Fruit fly (Drosophila melanogaster) whole organism, embryonic: Measurements from ENCODE around the gene Cpr78Ca.
A peak's percentile ranks its signal among the peaks of the same experiment; 100 is the strongest.

Experiments
- CG10147 ChIP-seq: fragments of 200-800 bp; sonication (Bioruptor generic); optimal IDR thresholded peaks from 2 replicates; lab custom pipeline; 2019; ENCODE audit warnings: missing biosample characterization, mild to moderate bottlenecking, missing genetic modification characterization, moderate library complexity
- CG10431 ChIP-seq: fragments of 200-800 bp; sonication (Bioruptor generic); optimal IDR thresholded peaks from 3 replicates; lab custom pipeline; 2018; ENCODE audit warnings: missing biosample characterization, mild to moderate bottlenecking, missing genetic modification characterization
- CG11247 ChIP-seq: fragments of 200-800 bp; sonication (Bioruptor generic); IDR thresholded peaks from 2 replicates; pipeline ENCODE4 v1.3.6; 2022; ENCODE audit warnings: missing biosample characterization, missing genetic modification characterization
- CG13424 ChIP-seq: fragments of 200-800 bp; sonication (Bioruptor generic); optimal IDR thresholded peaks from 2 replicates; lab custom pipeline; 2019; ENCODE audit warnings: missing biosample characterization, mild to moderate bottlenecking, missing genetic modification characterization, moderate library complexity
- CG13894 ChIP-seq: fragments of 200-800 bp; sonication (Bioruptor generic); optimal IDR thresholded peaks from 3 replicates; lab custom pipeline; 2018; ENCODE audit warnings: missing biosample characterization, mild to moderate bottlenecking, missing genetic modification characterization, moderate library complexity
- CG14441 ChIP-seq: fragments of 200-800 bp; sonication (Bioruptor generic); IDR thresholded peaks from 2 replicates; pipeline ENCODE4 v1.3.6; 2022; ENCODE audit warnings: missing biosample characterization, missing genetic modification characterization
- CG15073 ChIP-seq: fragments of 200-800 bp; sonication (Bioruptor generic); optimal IDR thresholded peaks from 2 replicates; lab custom pipeline; 2016; ENCODE audit warnings: missing biosample characterization, missing genetic modification characterization
- CG15269 ChIP-seq: fragments of 200-800 bp; sonication (Bioruptor generic); optimal IDR thresholded peaks from 2 replicates; lab custom pipeline; 2018; ENCODE audit warnings: missing biosample characterization, mild to moderate bottlenecking, missing genetic modification characterization, moderate library complexity
- CG17361 ChIP-seq: fragments of 200-800 bp; sonication (Bioruptor generic); IDR thresholded peaks from 3 replicates; pipeline ENCODE4 v1.3.6; 2022; ENCODE audit warnings: missing biosample characterization, missing genetic modification characterization
- CG17829 ChIP-seq: fragments of 200-800 bp; optimal IDR thresholded peaks from 2 replicates; lab custom pipeline; 2019; ENCODE audit warnings: missing biosample characterization, mild to moderate bottlenecking, missing genetic modification characterization, moderate library complexity
- CG2116 ChIP-seq: fragments of 200-800 bp; sonication (Bioruptor generic); optimal IDR thresholded peaks from 3 replicates; lab custom pipeline; 2018; ENCODE audit warnings: missing biosample characterization, mild to moderate bottlenecking, missing genetic modification characterization
- CG2678 ChIP-seq: fragments of 200-800 bp; sonication (Bioruptor generic); optimal IDR thresholded peaks from 3 replicates; lab custom pipeline; 2019; ENCODE audit warnings: missing biosample characterization, mild to moderate bottlenecking, missing genetic modification characterization, moderate library complexity
- CG2712 ChIP-seq: fragments of 200-800 bp; optimal IDR thresholded peaks from 3 replicates; lab custom pipeline; 2019; ENCODE audit warnings: missing biosample characterization, mild to moderate bottlenecking, missing genetic modification characterization, moderate library complexity
- CG30403 ChIP-seq: fragments of 200-800 bp; sonication (Bioruptor generic); optimal IDR thresholded peaks from 3 replicates; lab custom pipeline; 2016; ENCODE audit warnings: missing biosample characterization, missing genetic modification characterization
- CG4424 ChIP-seq: fragments of 200-800 bp; sonication (Bioruptor generic); optimal IDR thresholded peaks from 3 replicates; lab custom pipeline; 2016; ENCODE audit warnings: missing biosample characterization, missing genetic modification characterization
- CG4730 ChIP-seq: fragments of 200-800 bp; sonication (Bioruptor generic); IDR thresholded peaks from 2 replicates; pipeline ENCODE4 v1.3.6; 2022; ENCODE audit warnings: missing biosample characterization, missing genetic modification characterization
- CG6683 ChIP-seq: fragments of 200-800 bp; sonication (Bioruptor generic); optimal IDR thresholded peaks from 2 replicates; lab custom pipeline; 2017; ENCODE audit warnings: missing biosample characterization, mild to moderate bottlenecking, missing genetic modification characterization, missing genetic modification reagents
- CG6689 ChIP-seq: fragments of 200-800 bp; sonication (Bioruptor generic); IDR thresholded peaks from 2 replicates; pipeline ENCODE4 v1.3.6; 2022; ENCODE audit warnings: missing biosample characterization, missing genetic modification characterization
- CG8924 ChIP-seq: fragments of 200-800 bp; optimal IDR thresholded peaks from 3 replicates; lab custom pipeline; 2019; ENCODE audit warnings: missing biosample characterization, mild to moderate bottlenecking, missing genetic modification characterization, moderate library complexity
- Dfd ChIP-seq, 2 experiments: fragments of >200 bp; optimal IDR thresholded peaks; 2 replicates each; lab custom pipeline; 2017; ENCODE audit warnings: missing biosample characterization in 2 of 2, missing genetic modification characterization in 2 of 2
- E2f2 ChIP-seq: fragments of 200-800 bp; sonication (Bioruptor generic); IDR thresholded peaks from 2 replicates; pipeline ENCODE4 v1.3.6; 2022; ENCODE audit warnings: missing biosample characterization, missing genetic modification characterization
- Hand ChIP-seq: fragments of 200-800 bp; sonication (Bioruptor generic); optimal IDR thresholded peaks from 2 replicates; lab custom pipeline; 2017; ENCODE audit warnings: mild to moderate bottlenecking, missing biosample characterization, missing genetic modification reagents, missing genetic modification characterization
- Hsf ChIP-seq: fragments of 200-800 bp; sonication (Bioruptor generic); optimal IDR thresholded peaks from 3 replicates; lab custom pipeline; 2016; ENCODE audit warnings: missing biosample characterization, missing genetic modification characterization
- Med ChIP-seq: fragments of 200-800 bp; sonication (Bioruptor generic); peaks from one replicate; lab custom pipeline; 2016; ENCODE audit warnings: missing biosample characterization, missing genetic modification characterization, mild to moderate bottlenecking, inconsistent platforms, moderate library complexity
- Rfx ChIP-seq: fragments of 200-800 bp; sonication (Bioruptor generic); IDR thresholded peaks from 2 replicates; pipeline ENCODE4 v1.3.6; 2022; ENCODE audit warnings: missing biosample characterization, missing genetic modification characterization
- Six4 ChIP-seq: fragments of 200-800 bp; sonication (Bioruptor generic); optimal IDR thresholded peaks from 2 replicates; lab custom pipeline; 2016; ENCODE audit warnings: missing biosample characterization, missing genetic modification characterization
- Sox100B ChIP-seq: fragments of 200-800 bp; sonication (Bioruptor generic); optimal IDR thresholded peaks from 3 replicates; lab custom pipeline; 2018; ENCODE audit warnings: missing biosample characterization, mild to moderate bottlenecking, missing genetic modification characterization
- Xrp1 ChIP-seq: fragments of 200-800 bp; sonication (Bioruptor generic); IDR thresholded peaks from 2 replicates; pipeline ENCODE4 v1.3.6; 2022; ENCODE audit warnings: missing biosample characterization, missing genetic modification characterization
- amos ChIP-seq: fragments of 200-800 bp; sonication (Bioruptor generic); IDR thresholded peaks from 2 replicates; pipeline ENCODE4 v1.3.6; 2022; ENCODE audit warnings: missing biosample characterization, missing genetic modification characterization; ENCODE audit not compliant: partially characterized antibody
- chif ChIP-seq, 2 experiments: fragments of 200-800 bp; sonication (Bioruptor generic); optimal IDR thresholded peaks; 3 replicates each; lab custom pipeline; 2016; ENCODE audit warnings: missing biosample characterization in 2 of 2, missing genetic modification characterization in 2 of 2
- chm ChIP-seq: fragments of 200-800 bp; sonication (Bioruptor generic); IDR thresholded peaks from 2 replicates; pipeline ENCODE4 v1.3.6; 2022; ENCODE audit warnings: missing biosample characterization, missing genetic modification characterization
- corto ChIP-seq: fragments of 200-800 bp; sonication (Bioruptor generic); optimal IDR thresholded peaks from 2 replicates; lab custom pipeline; 2016; ENCODE audit warnings: missing biosample characterization, mild to moderate bottlenecking, missing genetic modification characterization, moderate library complexity
- ewg ChIP-seq: fragments of 200-800 bp; sonication (Bioruptor generic); optimal IDR thresholded peaks from 3 replicates; lab custom pipeline; 2017; ENCODE audit warnings: mild to moderate bottlenecking, missing biosample characterization, missing genetic modification reagents, missing genetic modification characterization
- exex ChIP-seq: fragments of 200-800 bp; sonication (Bioruptor generic); optimal IDR thresholded peaks from 4 replicates; lab custom pipeline; 2018; ENCODE audit warnings: missing biosample characterization, mild to moderate bottlenecking, missing genetic modification characterization, moderate library complexity
- fd96Cb ChIP-seq: fragments of 200-800 bp; sonication (Bioruptor generic); optimal IDR thresholded peaks from 2 replicates; lab custom pipeline; 2018; ENCODE audit warnings: missing biosample characterization, mild to moderate bottlenecking, missing genetic modification characterization, moderate library complexity
- gsb-n ChIP-seq: fragments of 200-800 bp; sonication (Bioruptor generic); optimal IDR thresholded peaks from 3 replicates; lab custom pipeline; 2018; ENCODE audit warnings: missing biosample characterization, mild to moderate bottlenecking, missing genetic modification characterization
- lmd ChIP-seq: fragments of 200-800 bp; sonication (Bioruptor generic); IDR thresholded peaks from 2 replicates; pipeline ENCODE4 v1.3.6; 2022; ENCODE audit warnings: missing biosample characterization, missing genetic modification characterization
- lola ChIP-seq, 3 experiments: fragments of >200 bp in 2 of 3; fragments of 200-800 bp in 1 of 3; sonication (Bioruptor generic) in 1 of 3; optimal IDR thresholded peaks; 2 replicates each; lab custom pipeline; 2017 to 2019; ENCODE audit warnings: missing biosample characterization in 3 of 3, missing genetic modification characterization in 3 of 3, mild to moderate bottlenecking in 1 of 3, moderate library complexity in 1 of 3
- mam ChIP-seq: fragments of 200-800 bp; sonication (Bioruptor generic); optimal IDR thresholded peaks from 3 replicates; lab custom pipeline; 2016; ENCODE audit warnings: missing biosample characterization, missing genetic modification characterization
- nerfin-1 ChIP-seq: fragments of 200-800 bp; sonication (Bioruptor generic); optimal IDR thresholded peaks from 3 replicates; lab custom pipeline; 2019; ENCODE audit warnings: missing biosample characterization, mild to moderate bottlenecking, missing genetic modification characterization, moderate library complexity
- nom ChIP-seq: fragments of 200-800 bp; sonication (Bioruptor generic); optimal IDR thresholded peaks from 2 replicates; lab custom pipeline; 2017; ENCODE audit warnings: missing biosample characterization, missing genetic modification characterization, mild to moderate bottlenecking, moderate library complexity, missing genetic modification reagents
- onecut ChIP-seq: fragments of 200-800 bp; sonication (Bioruptor generic); IDR thresholded peaks from 2 replicates; pipeline ENCODE4 v1.3.6; 2022; ENCODE audit warnings: missing biosample characterization, missing genetic modification characterization
- otp ChIP-seq: fragments of 200-800 bp; sonication (Bioruptor generic); IDR thresholded peaks from 3 replicates; pipeline ENCODE4, ENCODE4 v1.3.6; 2022; ENCODE audit warnings: missing biosample characterization, missing genetic modification characterization
- phol ChIP-seq: fragments of 200-800 bp; sonication (Bioruptor generic); optimal IDR thresholded peaks from 3 replicates; lab custom pipeline; 2018; ENCODE audit warnings: missing biosample characterization, mild to moderate bottlenecking, missing genetic modification characterization, moderate library complexity
- sim ChIP-seq: fragments of 200-800 bp; sonication (Bioruptor generic); IDR thresholded peaks from 2 replicates; pipeline ENCODE4 v1.3.6; 2022; ENCODE audit warnings: missing biosample characterization, missing genetic modification characterization
- stc ChIP-seq: fragments of 200-800 bp; sonication (Bioruptor generic); IDR thresholded peaks from 2 replicates; pipeline ENCODE4 v1.3.6; 2022; ENCODE audit warnings: missing biosample characterization, missing genetic modification characterization
- vvl ChIP-seq: fragments of 200-800 bp; sonication (Bioruptor generic); IDR thresholded peaks from 2 replicates; pipeline ENCODE4 v1.3.6; 2022; ENCODE audit warnings: missing biosample characterization, missing genetic modification characterization
- zen ChIP-seq: fragments of 200-800 bp; sonication (Bioruptor generic); optimal IDR thresholded peaks from 3 replicates; lab custom pipeline; 2018; ENCODE audit warnings: missing biosample characterization, mild to moderate bottlenecking, missing genetic modification characterization, moderate library complexity

Gene Cpr78Ca

dm6 chr3L:21253761-21254523 is 38.7 kb downstream of the Cpr78Ca start (continued):
- peak; percentile 39 for TF ChIP-seq CG8924 (tag; lab: Kevin White, UChicago)
- peak; percentile 34; the same call in 1 of the 2 replicates for TF ChIP-seq E2f2 (GFP tag; lab: Robert Waterston, UW)
- TF ChIP-seq CG14441 (GFP tag; lab: Robert Waterston, UW), result no peak
- no peak for TF ChIP-seq amos (GFP tag; lab: Robert Waterston, UW)
- TF ChIP-seq CG6689, result peak; percentile 18; the same call in 1 of the 2 replicates
- no peak for TF ChIP-seq sim (GFP tag; lab: Robert Waterston, UW)
- TF ChIP-seq CG2678 (tag; lab: Kevin White, UChicago), result peak; percentile 58
- TF ChIP-seq corto (GFP tag; lab: Kevin White, UChicago), result peak; percentile 99
- TF ChIP-seq Hsf, result peak; percentile 21
- peak; percentile 65 for TF ChIP-seq CG17829 (tag; lab: Kevin White, UChicago)
- no peak for TF ChIP-seq CG15073 (GFP tag; lab: Kevin White, UChicago)
- TF ChIP-seq vvl (GFP tag; lab: Robert Waterston, UW), result peak; percentile 47
- peak; percentile 39 for TF ChIP-seq nerfin-1 (tag; lab: Kevin White, UChicago)
- TF ChIP-seq CG10147 (GFP tag; lab: Kevin White, UChicago), result no peak
- peak; percentile 32; the same call in 1 of the 2 replicates for TF ChIP-seq chm (GFP tag; lab: Robert Waterston, UW)
- peak; percentile 75 for TF ChIP-seq CG2712 (tag; lab: Kevin White, UChicago)
- TF ChIP-seq CG2116, result no peak
- TF ChIP-seq CG10431 (GFP tag; lab: Kevin White, UChicago), result no peak
- 0 out of 2 replicates have a peak, but pooled peaks have one; percentile 38 for TF ChIP-seq stc (GFP tag; lab: Robert Waterston, UW)
- peak; percentile 25 for TF ChIP-seq gsb-n
- TF ChIP-seq CG11247, result no peak
- TF ChIP-seq otp, result 0 out of 3 replicates have a peak, but pooled peaks have one; percentile 21
- peak; percentile 8 for TF ChIP-seq mam (GFP tag; lab: Kevin White, UChicago)
- peak; percentile 13; the same call in 1 of the 2 replicates for TF ChIP-seq lmd (GFP tag; lab: Robert Waterston, UW)
- peak; percentile 39 for TF ChIP-seq CG13424
- no peak for TF ChIP-seq CG13894 (tag; lab: Kevin White, UChicago)
- TF ChIP-seq CG4730 (GFP tag; lab: Robert Waterston, UW), result no peak
- TF ChIP-seq chif (GFP tag; optimal IDR thresholded peaks at IDR 0.05; lab: Kevin White, UChicago), result peak; percentile 36 to 52
- 0 out of 2 replicates have a peak, but pooled peaks have one; percentile 49 for TF ChIP-seq Xrp1 (GFP tag; lab: Robert Waterston, UW)
- peak; percentile 95 for TF ChIP-seq nom
- TF ChIP-seq zen (tag; lab: Kevin White, UChicago), result peak; percentile 28
- TF ChIP-seq Hand (GFP tag; lab: Kevin White, UChicago), result no peak
- peak; percentile 62 for TF ChIP-seq fd96Cb
- peak in 1 of 3 experiments; percentile 57 for TF ChIP-seq lola (GFP tag; optimal IDR thresholded peaks at IDR 0.05; lab: Kevin White, UChicago)
- TF ChIP-seq CG30403 (GFP tag; lab: Kevin White, UChicago), result peak; percentile 51
- TF ChIP-seq CG17361 (GFP tag; lab: Robert Waterston, UW), result peak; percentile 50; the same call in 2 of the 3 replicates
- no peak for TF ChIP-seq CG6683 (GFP tag; lab: Kevin White, UChicago)
- TF ChIP-seq CG15269, result peak; percentile 21
- peak; percentile 10 for TF ChIP-seq Six4 (GFP tag; lab: Kevin White, UChicago)
- TF ChIP-seq ewg (GFP tag; lab: Kevin White, UChicago), result no peak
- peak; percentile 41 for TF ChIP-seq Sox100B
- peak; percentile 60 for TF ChIP-seq CG4424 (GFP tag; lab: Kevin White, UChicago)
- peak; percentile 71 for TF ChIP-seq phol (tag; lab: Kevin White, UChicago)
- TF ChIP-seq Med (GFP tag; lab: Kevin White, UChicago), result peak; percentile 12
- TF ChIP-seq onecut (GFP tag; lab: Robert Waterston, UW), result peak; percentile 31; the same call in 1 of the 2 replicates
- TF ChIP-seq exex (tag; lab: Kevin White, UChicago), result no peak
- TF ChIP-seq Dfd (GFP tag; optimal IDR thresholded peaks at IDR 0.05; lab: Kevin White, UChicago), result no peak
- peak; percentile 26; the same call in 1 of the 2 replicates for TF ChIP-seq Rfx (GFP tag; lab: Robert Waterston, UW)
